Worm (Caenorhabditis elegans): Measurements from ENCODE around the gene tbx-32.

Gene tbx-32

DNA sequence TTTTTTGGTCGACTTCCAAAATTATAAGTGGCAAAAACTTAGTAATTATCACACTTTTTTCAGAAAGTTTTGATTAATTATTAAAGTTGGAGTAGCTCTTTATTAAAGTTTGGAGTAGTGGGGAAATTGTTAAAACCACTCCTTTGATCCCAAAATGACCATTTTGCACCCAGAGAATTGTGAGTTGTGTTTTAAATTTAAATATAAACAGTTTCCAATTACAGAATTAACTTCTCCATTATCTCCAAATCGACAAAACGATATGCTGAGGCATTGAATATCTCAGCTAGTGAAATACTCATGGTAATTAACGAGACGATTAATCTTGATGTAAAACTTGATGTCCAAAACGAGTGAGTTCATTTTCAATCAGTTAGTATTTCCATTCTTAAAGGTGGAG is 27.5 kb upstream of the tbx-32 start, which contains the start of gene fbxb-58:
fbxb-58 (plus strand) TSS at position 301 of the 400 bp plus-strand sequence.
- TF ChIP-seq egl-27 (tag; optimal IDR thresholded peaks at IDR 0.05) (no peak), snpc-4 (tag; optimal IDR thresholded peaks at IDR 0.05) (no peak), tbx-2 (tag; optimal IDR thresholded peaks at IDR 0.05) (no peak), nhr-11 (tag; optimal IDR thresholded peaks at IDR 0.05) (no peak), aly-2 (tag; optimal IDR thresholded peaks at IDR 0.05) (no peak), eor-1 (tag; optimal IDR thresholded peaks at IDR 0.05) (no peak), ceh-9 (tag; optimal IDR thresholded peaks at IDR 0.05) (no peak), skn-1 (tag; optimal IDR thresholded peaks at IDR 0.05) (no peak), nhr-237 (tag; optimal IDR thresholded peaks at IDR 0.05) (no peak), R02D3.7 (tag; optimal IDR thresholded peaks at IDR 0.05) (no peak), elt-1 (tag; optimal IDR thresholded peaks at IDR 0.05) (no peak), nhr-12 (tag; optimal IDR thresholded peaks at IDR 0.05) (no peak), pqm-1 (tag; optimal IDR thresholded peaks at IDR 0.05) (no peak)

DNA sequence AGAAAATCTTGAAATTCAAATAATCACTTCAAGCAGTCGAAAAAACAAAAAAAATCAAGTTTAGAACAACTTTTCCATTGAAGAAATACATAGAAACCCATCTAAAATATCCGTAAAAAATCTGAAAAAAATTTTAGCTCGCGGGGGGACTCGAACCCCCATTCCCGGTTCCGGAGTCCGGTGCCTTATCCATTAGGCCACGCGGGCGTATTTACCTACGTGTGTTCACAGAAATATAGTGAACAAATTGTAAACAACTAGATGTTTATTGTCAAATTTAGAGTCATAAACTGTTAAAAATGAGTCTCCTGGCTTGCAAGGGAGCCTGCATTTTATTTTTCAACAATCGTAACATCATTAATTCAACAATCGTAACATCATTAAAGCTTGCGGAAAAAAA is 25.6 kb upstream of the tbx-32 start:
- no peak for TF ChIP-seq snpc-4 (tag; optimal IDR thresholded peaks at IDR 0.05)

ce11 chrX:1630881-1631516 is 24.3 kb upstream of the tbx-32 start, which contains the start of gene ZK380.2:
TSS of gene ZK380.2 (plus strand) at chrX:1631466.
- no peak for TF ChIP-seq nhr-67 (tag; optimal IDR thresholded peaks at IDR 0.05)

ce11 chrX:1643442-1644096 is 11.7 kb upstream of the tbx-32 start:
- TF ChIP-seq mml-1 (tag; optimal IDR thresholded peaks at IDR 0.05), result no peak
- TF ChIP-seq aly-2 (tag; optimal IDR thresholded peaks at IDR 0.05), result no peak
- TF ChIP-seq unc-62 (GFP tag; optimal IDR thresholded peaks at IDR 0.05), result no peak
- no peak for TF ChIP-seq nhr-28 (tag; optimal IDR thresholded peaks at IDR 0.05)
- no peak for TF ChIP-seq elt-1 (tag; optimal IDR thresholded peaks at IDR 0.05)
- no peak for TF ChIP-seq elt-3 (tag; optimal IDR thresholded peaks at IDR 0.05)
- TF ChIP-seq skn-1 (tag; optimal IDR thresholded peaks at IDR 0.05), result no peak
- no peak for TF ChIP-seq nhr-76 (tag; optimal IDR thresholded peaks at IDR 0.05)
- TF ChIP-seq sea-2 (GFP tag; optimal IDR thresholded peaks at IDR 0.05), result no peak
- no peak for TF ChIP-seq ama-1 (optimal IDR thresholded peaks at IDR 0.05)
- TF ChIP-seq hmg-11 (tag; optimal IDR thresholded peaks at IDR 0.05), result no peak
- no peak for TF ChIP-seq egl-27 (tag; optimal IDR thresholded peaks at IDR 0.05)
- TF ChIP-seq mdl-1 (tag; optimal IDR thresholded peaks at IDR 0.05), result no peak
- no peak for TF ChIP-seq fkh-2 (tag; optimal IDR thresholded peaks at IDR 0.05)
- TF ChIP-seq lin-15B (tag; optimal IDR thresholded peaks at IDR 0.05), result no peak
- TF ChIP-seq jun-1 (tag; optimal IDR thresholded peaks at IDR 0.05), result no peak
- TF ChIP-seq nhr-11 (tag; optimal IDR thresholded peaks at IDR 0.05), result no peak
- TF ChIP-seq ztf-4 (tag; optimal IDR thresholded peaks at IDR 0.05), result no peak
- no peak for TF ChIP-seq daf-12 (tag; optimal IDR thresholded peaks at IDR 0.05)
- TF ChIP-seq eor-1 (tag; optimal IDR thresholded peaks at IDR 0.05), result no peak

DNA sequence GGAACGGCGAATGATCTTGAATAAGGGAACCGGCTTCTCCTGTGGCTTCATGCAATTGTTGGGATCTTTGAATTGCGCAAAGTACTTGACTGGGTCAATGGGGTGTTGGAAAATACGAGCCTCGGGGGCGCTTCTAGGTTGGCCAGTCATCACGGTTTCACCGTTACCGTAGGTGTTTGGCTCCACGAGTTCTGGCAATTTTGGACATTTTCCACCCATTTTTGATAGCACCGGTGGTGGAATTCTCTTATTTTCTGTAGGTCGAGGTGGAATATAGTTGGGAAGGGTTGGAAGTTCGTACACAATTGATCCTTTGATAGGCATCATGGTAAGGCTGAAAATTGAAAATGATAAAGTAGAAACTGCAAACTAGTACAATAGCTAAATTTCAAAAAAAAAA is 3.6 kb upstream of the tbx-32 start, which contains the start of gene ZK380.4:
ZK380.4 (minus strand) TSS at position 327 of the 400 bp plus-strand sequence.
- TF ChIP-seq ceh-82 (tag; optimal IDR thresholded peaks at IDR 0.05) (no peak), nhr-77 (tag; optimal IDR thresholded peaks at IDR 0.05) (no peak), eor-1 (tag; optimal IDR thresholded peaks at IDR 0.05) (no peak), nhr-237 (tag; optimal IDR thresholded peaks at IDR 0.05) (no peak), ztf-11 (tag; optimal IDR thresholded peaks at IDR 0.05) (no peak), nhr-76 (tag; optimal IDR thresholded peaks at IDR 0.05) (no peak), lsy-12 (tag; optimal IDR thresholded peaks at IDR 0.05) (no peak), elt-2 (tag; optimal IDR thresholded peaks at IDR 0.05) (no peak)

- TF ChIP-seq fkh-2 (tag; optimal IDR thresholded peaks at IDR 0.05), result no peak
Observed at ce11 chrX:1654146-1654545, 1.2 kb upstream of the tbx-32 start, which contains the start of gene ZK380.6. TSS of gene ZK380.6 (plus strand) at chrX:1654446.

Measured in whole organism, L3 larva.